Worm (Caenorhabditis elegans) whole organism, mixed stage, embryonic: ENCODE measurements around the gene pqn-35.
A peak's percentile ranks its signal among the peaks of the same experiment; 100 is the strongest.

Experiments
- ces-1 ChIP-seq: fragments of 150-350 bp; optimal IDR thresholded peaks from 2 replicates; lab custom pipeline; 2014; ENCODE audit warnings: missing biosample characterization, missing genetic modification reagents, missing genetic modification characterization
- mab-5 ChIP-seq: fragments of 150-350 bp; optimal IDR thresholded peaks from 2 replicates; lab custom pipeline; 2014; ENCODE audit warnings: missing biosample characterization, missing genetic modification characterization
- nhr-237 ChIP-seq: fragments of 150-350 bp; optimal IDR thresholded peaks from 2 replicates; lab custom pipeline; 2014; ENCODE audit warnings: missing biosample characterization, missing genetic modification characterization
- nhr-76 ChIP-seq: sonication (generic microtip); optimal IDR thresholded peaks from 2 replicates; lab custom pipeline; 2017; ENCODE audit warnings: missing biosample characterization, missing genetic modification characterization
- pha-4 ChIP-seq: fragments of 150-350 bp; optimal IDR thresholded peaks from 2 replicates; lab custom pipeline; 2018; ENCODE audit warnings: missing biosample characterization, missing genetic modification reagents, missing genetic modification characterization
- unc-62 ChIP-seq: fragments of 150-350 bp; optimal IDR thresholded peaks from 2 replicates; lab custom pipeline; 2014; ENCODE audit warnings: missing biosample characterization, missing genetic modification reagents, missing genetic modification characterization

ce11 chrII:4640748-4641147, 28.0 kb downstream of the pqn-35 start:
- TF ChIP-seq unc-62 (no peak), mab-5 (tag; lab: Kevin White, UChicago) (no peak), nhr-76 (tag; lab: Kevin White, UChicago) (no peak), ces-1 (GFP tag; lab: Kevin White, UChicago) (peak; percentile 78), nhr-237 (no peak), pha-4 (tag; lab: Kevin White, UChicago) (no peak)
